Worm (Caenorhabditis elegans) whole organism, L4 larva: ENCODE data around the gene ceh-58.

Experiments
- D1046.2 ChIP-seq: fragments of 200-800 bp; sonication (Bioruptor generic); IDR thresholded peaks from 2 replicates; pipeline ENCODE4 v1.3.6; 2022; ENCODE audit warnings: missing genetic modification characterization, missing compliant biosample characterization
- F26F4.8 ChIP-seq: fragments of 200-800 bp; sonication (Bioruptor generic); conservative IDR thresholded peaks from 2 replicates; pipeline ENCODE4 v1.3.6; 2022; ENCODE audit warnings: missing genetic modification characterization, missing compliant biosample characterization
- F44E2.7 ChIP-seq: fragments of 200-800 bp; sonication (Bioruptor generic); IDR thresholded peaks from 2 replicates; pipeline ENCODE4 v2.1.2; 2022; ENCODE audit warnings: missing genetic modification characterization, missing compliant biosample characterization
- R02D3.7 ChIP-seq: fragments of 150-350 bp; sonication (generic microtip); optimal IDR thresholded peaks from 3 replicates; lab custom pipeline; 2014; ENCODE audit warnings: missing biosample characterization, missing genetic modification characterization
- ZK546.5 ChIP-seq, 2 experiments: sonication (generic microtip); optimal IDR thresholded peaks; 2 replicates each; lab custom pipeline; 2017; ENCODE audit warnings: missing biosample characterization in 2 of 2, missing genetic modification characterization in 2 of 2
- aha-1 ChIP-seq: fragments of 150-350 bp; peaks from one replicate; lab custom pipeline; 2014; ENCODE audit warnings: missing biosample characterization, missing genetic modification characterization
- aly-2 ChIP-seq: sonication (generic microtip); optimal IDR thresholded peaks from 2 replicates; lab custom pipeline; 2018; ENCODE audit warnings: missing biosample characterization, missing genetic modification characterization
- attf-4 ChIP-seq: sonication (generic microtip); optimal IDR thresholded peaks from 3 replicates; lab custom pipeline; 2017; ENCODE audit warnings: missing biosample characterization, missing genetic modification characterization
- daf-16 ChIP-seq, 3 experiments: sonication (generic microtip); optimal IDR thresholded peaks; 2 replicates each; lab custom pipeline; 2016 to 2017; ENCODE audit warnings: missing genetic modification characterization in 3 of 3, missing genetic modification reagents in 3 of 3, mild to moderate bottlenecking in 2 of 3, missing compliant biosample characterization in 2 of 3, missing biosample characterization in 1 of 3, moderate library complexity in 1 of 3
- daf-19 ChIP-seq: fragments of 200-800 bp; sonication (Bioruptor generic); conservative IDR thresholded peaks from 2 replicates; pipeline ENCODE4 v1.3.6; 2022; ENCODE audit warnings: missing genetic modification characterization, missing compliant biosample characterization
- duxl-1 ChIP-seq: sonication (generic microtip); optimal IDR thresholded peaks from 2 replicates; lab custom pipeline; 2016; ENCODE audit warnings: mild to moderate bottlenecking, missing genetic modification characterization, moderate library complexity, missing compliant biosample characterization; ENCODE audit not compliant: poor library complexity
- dve-1 ChIP-seq: sonication (generic microtip); optimal IDR thresholded peaks from 2 replicates; lab custom pipeline; 2017; ENCODE audit warnings: antibody characterized with exemption, mild to moderate bottlenecking, missing genetic modification characterization, missing compliant biosample characterization; ENCODE audit not compliant: insufficient read depth
- hif-1 ChIP-seq, 2 experiments: sonication (generic microtip); optimal IDR thresholded peaks; 2 replicates each; lab custom pipeline; 2016 to 2017; ENCODE audit warnings: missing compliant biosample characterization in 2 of 2, missing genetic modification characterization in 2 of 2, missing genetic modification reagents in 2 of 2, missing genotype in 2 of 2, mild to moderate bottlenecking in 1 of 2
- hlh-11 ChIP-seq: fragments of 200-800 bp; sonication (Bioruptor generic); optimal IDR thresholded peaks from 2 replicates; lab custom pipeline; 2018; ENCODE audit warnings: mild to moderate bottlenecking, missing genetic modification characterization, missing compliant biosample characterization
- hmg-1.1 ChIP-seq: fragments of 200-800 bp; sonication (Bioruptor generic); IDR thresholded peaks from 2 replicates; pipeline ENCODE4 v1.3.6; 2022; ENCODE audit warnings: missing genetic modification reagents, missing genetic modification characterization, missing compliant biosample characterization
- lin-13 ChIP-seq: fragments of 150-350 bp; optimal IDR thresholded peaks from 2 replicates; lab custom pipeline; 2014; ENCODE audit warnings: missing biosample characterization, missing genetic modification reagents, missing genetic modification characterization
- lsy-2 ChIP-seq, 2 experiments: fragments of 150-350 bp in 1 of 2; sonication (generic microtip) in 1 of 2; optimal IDR thresholded peaks; 2 replicates each; lab custom pipeline; 2014 to 2017; ENCODE audit warnings: missing biosample characterization in 2 of 2, missing genetic modification characterization in 2 of 2
- madf-9 ChIP-seq: fragments of 200-800 bp; sonication (Bioruptor generic); conservative IDR thresholded peaks from 2 replicates; pipeline ENCODE4 v1.3.6; 2022; ENCODE audit warnings: missing genetic modification reagents, missing genetic modification characterization, missing compliant biosample characterization
- mep-1 ChIP-seq: fragments of 150-350 bp; sonication (generic microtip); optimal IDR thresholded peaks from 3 replicates; lab custom pipeline; 2014; ENCODE audit warnings: missing biosample characterization, missing genetic modification characterization
- nhr-102 ChIP-seq: sonication (generic microtip); optimal IDR thresholded peaks from 2 replicates; lab custom pipeline; 2016; ENCODE audit warnings: mild to moderate bottlenecking, missing genetic modification characterization, moderate library complexity, missing compliant biosample characterization
- nhr-77 ChIP-seq: fragments of 150-350 bp; optimal IDR thresholded peaks from 2 replicates; lab custom pipeline; 2014; ENCODE audit warnings: missing biosample characterization, missing genetic modification characterization
- php-3 ChIP-seq: fragments of 200-800 bp; sonication (Bioruptor generic); IDR thresholded peaks from 2 replicates; pipeline ENCODE4 v1.3.6; 2022; ENCODE audit warnings: missing genetic modification reagents, missing genetic modification characterization, missing compliant biosample characterization
- set-16 ChIP-seq: fragments of 200-800 bp; sonication (Bioruptor generic); IDR thresholded peaks from 2 replicates; pipeline ENCODE4 v1.3.6; 2022; ENCODE audit warnings: missing genetic modification reagents, missing genetic modification characterization, missing compliant biosample characterization
- skn-1 ChIP-seq: fragments of 150-350 bp; optimal IDR thresholded peaks from 2 replicates; lab custom pipeline; 2014; ENCODE audit warnings: missing biosample characterization, missing genetic modification characterization
- snpc-4 ChIP-seq: fragments of 150-350 bp; optimal IDR thresholded peaks from 2 replicates; lab custom pipeline; 2014; ENCODE audit warnings: missing biosample characterization, missing genetic modification characterization
- unc-62 ChIP-seq, 3 experiments: fragments of 150-350 bp in 1 of 3; sonication (generic microtip); optimal IDR thresholded peaks in 2 of 3; peaks in 1 of 3; 1 replicate in 1 of 3; 2 replicates in 2 of 3; lab custom pipeline; 2014 to 2017; ENCODE audit warnings: missing biosample characterization in 3 of 3, missing genetic modification characterization in 3 of 3, missing genetic modification reagents in 3 of 3, missing genotype in 1 of 3
- zfp-2 ChIP-seq: sonication (generic microtip); optimal IDR thresholded peaks from 2 replicates; lab custom pipeline; 2016; ENCODE audit warnings: mild to moderate bottlenecking, missing genetic modification characterization, missing compliant biosample characterization
- zip-11 ChIP-seq: fragments of 200-800 bp; sonication (Bioruptor generic); IDR thresholded peaks from 2 replicates; pipeline ENCODE4 v1.3.6; 2022; ENCODE audit warnings: missing genetic modification characterization, missing compliant biosample characterization
- ztf-11 ChIP-seq: fragments of 150-350 bp; optimal IDR thresholded peaks from 2 replicates; lab custom pipeline; 2014; ENCODE audit warnings: missing biosample characterization, missing genetic modification characterization

ceh-58 gene

DNA sequence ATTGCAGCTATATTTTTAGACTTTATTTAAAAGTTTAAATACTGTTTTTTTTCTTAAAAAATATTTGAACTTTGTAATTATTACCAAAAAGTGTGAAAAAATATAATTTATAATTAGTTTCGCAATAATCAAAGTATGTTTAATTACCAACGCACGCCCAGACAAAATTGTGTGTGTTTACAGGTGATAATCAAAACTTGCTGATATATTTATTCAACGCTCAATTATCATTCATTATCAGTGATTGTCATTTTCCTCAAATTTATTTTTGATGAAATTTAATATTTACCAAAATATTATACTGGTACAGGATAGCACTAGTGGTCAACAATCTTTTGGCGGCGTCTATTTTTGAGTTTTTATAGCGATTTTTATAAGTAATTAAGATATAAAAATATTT is 3.6 kb upstream of the ceh-58 start:
- TF ChIP-seq php-3 (peak; percentile 39; the same call in 1 of the 2 replicates), D1046.2 (GFP tag; lab: Robert Waterston, UW) (no peak), daf-16 (GFP tag; optimal IDR thresholded peaks at IDR 0.05; lab: Kevin White, UChicago) (no peak), daf-16 (tag; optimal IDR thresholded peaks at IDR 0.05; lab: Kevin White, UChicago) (peak; percentile 99), hlh-11 (peak; percentile 4), ZK546.5 (tag; optimal IDR thresholded peaks at IDR 0.05; lab: Kevin White, UChicago) (no peak), zip-11 (GFP tag; lab: Robert Waterston, UW) (no peak), dve-1 (tag; lab: Kevin White, UChicago) (peak; percentile 31), aha-1 (tag; lab: Kevin White, UChicago) (peak; percentile 51)

- TF ChIP-seq F26F4.8 (GFP tag; lab: Robert Waterston, UW), result no peak
- peak in 1 of 2 experiments; percentile 60 for TF ChIP-seq unc-62 (GFP tag; optimal IDR thresholded peaks at IDR 0.05 in 1 of 2; lab: Kevin White, UChicago)
- no peak for TF ChIP-seq unc-62 (tag; optimal IDR thresholded peaks at IDR 0.05; lab: Kevin White, UChicago)
- no peak for TF ChIP-seq hmg-1.1
These were observed 1.4 kb upstream of the ceh-58 start for ce11 chrII:10370826-10371225.

- no peak for TF ChIP-seq R02D3.7 (tag; lab: Kevin White, UChicago)
- TF ChIP-seq madf-9, result no peak
- TF ChIP-seq set-16 (GFP tag; lab: Robert Waterston, UW), result no peak
- TF ChIP-seq duxl-1 (tag; lab: Kevin White, UChicago), result no peak
- no peak for TF ChIP-seq aly-2
- TF ChIP-seq ztf-11 (tag; lab: Kevin White, UChicago), result no peak
- TF ChIP-seq lsy-2 (tag; optimal IDR thresholded peaks at IDR 0.05; lab: Kevin White, UChicago), result no peak
- TF ChIP-seq hmg-1.1, result no peak
- TF ChIP-seq zfp-2, result no peak
- no peak for TF ChIP-seq daf-19 (GFP tag; lab: Robert Waterston, UW)
- no peak for TF ChIP-seq nhr-102 (tag; lab: Kevin White, UChicago)
- TF ChIP-seq attf-4 (tag; lab: Kevin White, UChicago), result no peak
- TF ChIP-seq, all 104 proteins: peak for 0
These were observed 2.2 kb downstream of the ceh-58 start, which contains the start of gene ceh-57 for ce11 chrII:10367202-10367601. Gene ceh-57, minus strand, starts transcription at chrII:10367296.

ce11 chrII:10360487-10360886 is 8.9 kb downstream of the ceh-58 start, which contains the start of gene C07E3.4:
Gene C07E3.4, plus strand, starts transcription at chrII:10360787.
- TF ChIP-seq nhr-77 (tag; lab: Kevin White, UChicago) (no peak), aha-1 (tag; lab: Kevin White, UChicago) (peak; percentile 27), skn-1 (no peak), unc-62 (GFP tag; optimal IDR thresholded peaks at IDR 0.05 in 1 of 2; lab: Kevin White, UChicago) (peak in 1 of 2 experiments; percentile 35), unc-62 (tag; optimal IDR thresholded peaks at IDR 0.05; lab: Kevin White, UChicago) (no peak), duxl-1 (tag; lab: Kevin White, UChicago) (no peak), lin-13 (GFP tag; lab: Kevin White, UChicago) (no peak)

DNA sequence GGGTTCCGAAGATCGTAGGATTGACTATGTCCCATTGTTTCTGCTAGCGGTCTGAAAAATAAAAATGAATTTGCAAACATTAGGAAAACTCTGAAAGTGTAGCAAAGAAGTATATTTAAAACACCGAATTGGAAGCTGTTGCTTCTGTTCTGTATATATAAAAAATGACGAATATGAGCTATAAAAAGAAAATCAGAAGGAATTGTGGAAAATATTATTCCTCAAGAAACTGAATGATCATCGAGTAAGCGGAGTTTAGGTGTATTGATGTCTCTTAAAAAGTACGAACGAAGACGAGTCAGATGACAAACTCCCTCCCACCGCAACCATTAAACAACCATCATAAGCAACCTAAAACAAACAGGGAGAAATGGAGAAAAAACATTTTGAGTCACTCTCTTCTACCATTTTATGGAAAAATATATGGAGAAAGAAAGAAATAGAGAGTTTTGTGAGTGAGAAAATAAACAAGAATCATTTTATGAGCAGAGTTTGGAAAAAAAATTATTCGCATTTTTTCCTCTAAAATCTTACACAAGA is 11.9 kb downstream of the ceh-58 start, which contains the start of gene C07E3.3:
C07E3.3 (minus strand) TSS at position 51 of the 540 bp plus-strand sequence.
- TF ChIP-seq unc-62 (GFP tag; optimal IDR thresholded peaks at IDR 0.05 in 1 of 2; lab: Kevin White, UChicago) (peak in 1 of 2 experiments; percentile 20), unc-62 (tag; optimal IDR thresholded peaks at IDR 0.05; lab: Kevin White, UChicago) (no peak), F44E2.7 (GFP tag; lab: Robert Waterston, UW) (no peak), nhr-102 (tag; lab: Kevin White, UChicago) (no peak), ZK546.5 (tag; optimal IDR thresholded peaks at IDR 0.05; lab: Kevin White, UChicago) (no peak), snpc-4 (tag; lab: Kevin White, UChicago) (no peak), daf-16 (GFP tag; optimal IDR thresholded peaks at IDR 0.05; lab: Kevin White, UChicago) (no peak), daf-16 (tag; optimal IDR thresholded peaks at IDR 0.05; lab: Kevin White, UChicago) (peak; percentile 54)

DNA sequence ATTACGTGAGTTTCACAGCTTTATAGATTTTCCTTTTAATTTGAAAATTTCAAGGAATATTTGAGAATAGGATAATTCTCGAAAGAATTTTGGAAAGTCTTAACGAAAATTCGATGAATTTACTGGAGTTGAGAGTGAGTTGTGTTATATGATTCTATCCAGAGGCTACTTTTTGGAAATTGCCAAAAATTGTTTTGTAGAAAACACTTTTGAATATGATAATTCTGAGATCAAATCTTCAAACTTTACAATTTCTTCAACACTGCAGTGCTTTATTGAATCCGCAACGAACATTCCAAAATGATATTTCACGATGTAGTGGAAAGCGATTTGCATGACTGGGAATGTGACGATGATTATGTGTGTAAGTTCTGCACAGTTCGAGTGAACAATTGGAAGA is 17.4 kb downstream of the ceh-58 start, which contains the start of gene C07E3.8:
C07E3.8 (plus strand) TSS at position 301 of the 400 bp plus-strand sequence.
- TF ChIP-seq mep-1 (tag; lab: Kevin White, UChicago) (no peak), hif-1 (tag; optimal IDR thresholded peaks at IDR 0.05; lab: Kevin White, UChicago) (no peak), nhr-77 (tag; lab: Kevin White, UChicago) (no peak), daf-16 (GFP tag; optimal IDR thresholded peaks at IDR 0.05; lab: Kevin White, UChicago) (no peak), daf-16 (tag; optimal IDR thresholded peaks at IDR 0.05; lab: Kevin White, UChicago) (no peak)
